Worm (Caenorhabditis elegans): ENCODE data around the gene tut-2.
A peak's percentile ranks its signal among the peaks of the same experiment; 100 is the strongest.

DNA sequence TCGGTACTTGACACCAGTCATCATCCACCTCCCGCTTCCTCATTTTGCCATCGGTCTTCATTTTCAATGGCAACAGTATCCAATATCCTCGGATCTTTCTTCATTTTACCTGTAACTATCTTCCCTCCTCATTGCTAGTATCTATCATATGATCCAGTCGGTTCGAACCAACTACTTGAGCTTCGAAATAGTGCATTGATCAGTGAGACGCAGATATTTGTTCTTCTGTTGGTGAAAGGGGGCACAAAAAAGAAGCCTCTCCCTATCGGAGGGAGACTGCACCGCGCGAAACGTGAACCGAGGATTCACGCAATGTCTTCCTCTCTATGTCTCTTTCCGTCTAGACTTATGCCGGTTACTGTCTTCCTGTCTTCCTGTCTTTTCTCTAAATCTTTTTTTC lies 33.3 kb downstream of the tut-2 start:
- TF ChIP-seq nhr-25 (tag; optimal IDR thresholded peaks at IDR 0.05) (no peak), nhr-28 (tag; optimal IDR thresholded peaks at IDR 0.05) (no peak), unc-62 (GFP tag; optimal IDR thresholded peaks at IDR 0.05) (no peak), nhr-43 (tag; optimal IDR thresholded peaks at IDR 0.05; ENCODE audit: poor library complexity, severe bottlenecking) (no peak), nhr-11 (tag; optimal IDR thresholded peaks at IDR 0.05) (no peak), ama-1 (optimal IDR thresholded peaks at IDR 0.05) (no peak), ztf-4 (tag; optimal IDR thresholded peaks at IDR 0.05) (no peak), lin-39 (tag; optimal IDR thresholded peaks at IDR 0.05) (no peak), pha-4 (tag; optimal IDR thresholded peaks at IDR 0.05) (peak; percentile 68), mdl-1 (tag; optimal IDR thresholded peaks at IDR 0.05) (no peak), ceh-82 (tag; optimal IDR thresholded peaks at IDR 0.05) (no peak), fos-1 (tag; optimal IDR thresholded peaks at IDR 0.05) (no peak), ZK546.5 (tag; optimal IDR thresholded peaks at IDR 0.05) (no peak)
